Worm (Caenorhabditis elegans) whole organism, L1 larva: ENCODE measurements around the gene T04A8.8.

Source experiments
- C04F5.9 ChIP-seq: sonication (generic microtip); optimal IDR thresholded peaks from 2 replicates; lab custom pipeline; 2016; ENCODE audit warnings: missing genetic modification characterization, missing compliant biosample characterization
- C16A3.4 ChIP-seq: fragments of 150-350 bp; optimal IDR thresholded peaks from 2 replicates; lab custom pipeline; 2014; ENCODE audit warnings: missing biosample characterization, missing genetic modification characterization
- F16B12.6 ChIP-seq: fragments of 150-350 bp; optimal IDR thresholded peaks from 2 replicates; lab custom pipeline; 2014; ENCODE audit warnings: missing biosample characterization, missing genetic modification characterization
- aly-2 ChIP-seq: fragments of 150-350 bp; optimal IDR thresholded peaks from 2 replicates; lab custom pipeline; 2014; ENCODE audit warnings: missing biosample characterization, missing genetic modification characterization
- ceh-63 ChIP-seq: fragments of 200-800 bp; sonication (Bioruptor generic); optimal IDR thresholded peaks from 2 replicates; lab custom pipeline; 2018; ENCODE audit warnings: mild to moderate bottlenecking, missing genetic modification characterization, missing compliant biosample characterization
- ceh-8 ChIP-seq: fragments of 200-800 bp; sonication (Bioruptor generic); optimal IDR thresholded peaks from 2 replicates; lab custom pipeline; 2018; ENCODE audit warnings: mild to moderate bottlenecking, missing genetic modification characterization, moderate library complexity, missing compliant biosample characterization
- ceh-82 ChIP-seq, 3 experiments: fragments of 150-350 bp in 1 of 3; sonication (generic microtip) in 2 of 3; optimal IDR thresholded peaks; 2 replicates each; lab custom pipeline; 2014 to 2017; ENCODE audit warnings: missing biosample characterization in 3 of 3, missing genetic modification characterization in 3 of 3
- ceh-88 ChIP-seq: fragments of 200-800 bp; sonication (Bioruptor generic); IDR thresholded peaks from 2 replicates; pipeline ENCODE4 v1.3.6; 2022; ENCODE audit warnings: missing genetic modification characterization, missing compliant biosample characterization
- ceh-90 ChIP-seq: sonication (generic microtip); optimal IDR thresholded peaks from 2 replicates; lab custom pipeline; 2016; ENCODE audit warnings: missing genetic modification characterization, missing compliant biosample characterization
- ces-1 ChIP-seq: fragments of 150-350 bp; optimal IDR thresholded peaks from 2 replicates; lab custom pipeline; 2014; ENCODE audit warnings: missing biosample characterization, missing genetic modification reagents, missing genetic modification characterization
- dpl-1 ChIP-seq, 3 experiments: fragments of 150-350 bp in 2 of 3; sonication (generic microtip) in 1 of 3; optimal IDR thresholded peaks; 2 replicates each; lab custom pipeline; 2014 to 2017; ENCODE audit warnings: missing biosample characterization in 3 of 3, missing genetic modification characterization in 3 of 3, missing genetic modification reagents in 3 of 3
- dsc-1 ChIP-seq: sonication (generic microtip); optimal IDR thresholded peaks from 2 replicates; lab custom pipeline; 2016; ENCODE audit warnings: mild to moderate bottlenecking, missing genetic modification characterization, missing compliant biosample characterization
- efl-1 ChIP-seq, 4 experiments: fragments of 150-350 bp; optimal IDR thresholded peaks in 3 of 4; peaks in 1 of 4; 1 replicate in 1 of 4; 2 replicates in 3 of 4; lab custom pipeline; 2014; ENCODE audit warnings: missing biosample characterization in 2 of 4, missing genetic modification characterization in 2 of 4, missing genetic modification reagents in 2 of 4
- elt-3 ChIP-seq, 6 experiments: fragments of 150-350 bp in 1 of 6; sonication (generic microtip); optimal IDR thresholded peaks; 2 replicates each; lab custom pipeline; 2017 to 2018; ENCODE audit warnings: missing biosample characterization in 6 of 6, missing genetic modification characterization in 6 of 6, inconsistent platforms in 1 of 6
- fkh-10 ChIP-seq: sonication (generic microtip); optimal IDR thresholded peaks from 2 replicates; lab custom pipeline; 2017; ENCODE audit warnings: missing biosample characterization, missing genetic modification reagents, missing genetic modification characterization
- fkh-4 ChIP-seq: sonication (generic microtip); optimal IDR thresholded peaks from 2 replicates; lab custom pipeline; 2016; ENCODE audit warnings: missing compliant biosample characterization, missing genetic modification characterization, borderline replicate concordance
- fkh-8 ChIP-seq: sonication (generic microtip); optimal IDR thresholded peaks from 2 replicates; lab custom pipeline; 2016; ENCODE audit warnings: mild to moderate bottlenecking, missing genetic modification characterization, missing compliant biosample characterization
- fos-1 ChIP-seq: fragments of 150-350 bp; optimal IDR thresholded peaks from 2 replicates; lab custom pipeline; 2014; ENCODE audit warnings: missing biosample characterization, missing genetic modification characterization
- isw-1 ChIP-seq: fragments of 200-800 bp; sonication (Bioruptor generic); IDR thresholded peaks from 2 replicates; pipeline ENCODE4 v1.3.6; 2022; ENCODE audit warnings: missing genetic modification characterization, missing compliant biosample characterization
- jun-1 ChIP-seq: fragments of 150-350 bp; optimal IDR thresholded peaks from 2 replicates; lab custom pipeline; 2014; ENCODE audit warnings: missing biosample characterization, missing genetic modification reagents, missing genetic modification characterization
- lin-14 ChIP-seq: fragments of 200-800 bp; sonication (Bioruptor generic); optimal IDR thresholded peaks from 2 replicates; lab custom pipeline; 2018; ENCODE audit warnings: mild to moderate bottlenecking, missing genetic modification characterization, moderate library complexity, missing compliant biosample characterization
- lin-35 ChIP-seq, 2 experiments: fragments of 150-350 bp; optimal IDR thresholded peaks; 2 replicates each; lab custom pipeline; 2014; ENCODE audit warnings: missing biosample characterization in 2 of 2, missing genetic modification characterization in 2 of 2, missing genetic modification reagents in 2 of 2
- lin-39 ChIP-seq: fragments of 150-350 bp; optimal IDR thresholded peaks from 2 replicates; lab custom pipeline; 2014; ENCODE audit warnings: missing biosample characterization, missing genetic modification reagents, missing genetic modification characterization
- lsy-2 ChIP-seq, 2 experiments: fragments of 150-350 bp; optimal IDR thresholded peaks; 2 replicates each; lab custom pipeline; 2014; ENCODE audit warnings: missing biosample characterization in 2 of 2, missing genetic modification characterization in 2 of 2
- mef-2 ChIP-seq: fragments of 150-350 bp; optimal IDR thresholded peaks from 2 replicates; lab custom pipeline; 2014; ENCODE audit warnings: missing biosample characterization, missing genetic modification characterization
- mep-1 ChIP-seq: fragments of 150-350 bp; optimal IDR thresholded peaks from 2 replicates; lab custom pipeline; 2014; ENCODE audit warnings: missing biosample characterization, missing genetic modification characterization
- nhr-12 ChIP-seq: sonication (generic microtip); optimal IDR thresholded peaks from 2 replicates; lab custom pipeline; 2017; ENCODE audit warnings: missing biosample characterization, missing genetic modification characterization
- nhr-19 ChIP-seq: fragments of 200-800 bp; sonication (Bioruptor generic); conservative IDR thresholded peaks from 2 replicates; pipeline ENCODE4 v1.3.6; 2022; ENCODE audit warnings: missing genetic modification characterization, missing compliant biosample characterization
- nhr-20 ChIP-seq: sonication (generic microtip); optimal IDR thresholded peaks from 2 replicates; lab custom pipeline; 2016; ENCODE audit warnings: mild to moderate bottlenecking, missing genetic modification characterization, missing compliant biosample characterization
- nhr-71 ChIP-seq: sonication (generic microtip); optimal IDR thresholded peaks from 2 replicates; lab custom pipeline; 2016; ENCODE audit warnings: mild to moderate bottlenecking, missing genetic modification characterization, moderate library complexity, missing compliant biosample characterization
- nhr-90 ChIP-seq: sonication (generic microtip); optimal IDR thresholded peaks from 2 replicates; lab custom pipeline; 2016; ENCODE audit warnings: mild to moderate bottlenecking, missing genetic modification characterization, missing compliant biosample characterization; ENCODE audit not compliant: poor library complexity
- pax-3 ChIP-seq: fragments of 200-800 bp; sonication (Bioruptor generic); optimal IDR thresholded peaks from 2 replicates; lab custom pipeline; 2018; ENCODE audit warnings: mild to moderate bottlenecking, missing genetic modification characterization, moderate library complexity, missing compliant biosample characterization
- rnt-1 ChIP-seq: sonication (generic microtip); optimal IDR thresholded peaks from 2 replicates; lab custom pipeline; 2016; ENCODE audit warnings: mild to moderate bottlenecking, missing genetic modification characterization, moderate library complexity, missing compliant biosample characterization
- skn-1 ChIP-seq: fragments of 150-350 bp; optimal IDR thresholded peaks from 2 replicates; lab custom pipeline; 2014; ENCODE audit warnings: missing biosample characterization, missing genetic modification characterization
- snpc-4 ChIP-seq: fragments of 150-350 bp; optimal IDR thresholded peaks from 2 replicates; lab custom pipeline; 2014; ENCODE audit warnings: missing biosample characterization, missing genetic modification characterization
- snu-23 ChIP-seq: sonication (generic microtip); optimal IDR thresholded peaks from 2 replicates; lab custom pipeline; 2016; ENCODE audit warnings: missing genetic modification characterization, missing compliant biosample characterization
- sox-4 ChIP-seq: sonication (generic microtip); optimal IDR thresholded peaks from 2 replicates; lab custom pipeline; 2016; ENCODE audit warnings: missing genetic modification characterization, missing compliant biosample characterization
- swsn-7 ChIP-seq: sonication (generic microtip); optimal IDR thresholded peaks from 2 replicates; lab custom pipeline; 2016; ENCODE audit warnings: missing genetic modification characterization, missing compliant biosample characterization
- unc-98 ChIP-seq: fragments of 200-800 bp; sonication (Bioruptor generic); IDR thresholded peaks from 2 replicates; pipeline ENCODE4 v1.3.6; 2022; ENCODE audit warnings: missing genetic modification characterization, missing compliant biosample characterization
- vab-15 ChIP-seq: sonication (generic microtip); optimal IDR thresholded peaks from 2 replicates; lab custom pipeline; 2017; ENCODE audit warnings: missing genotype, mild to moderate bottlenecking, missing genetic modification characterization, missing compliant biosample characterization
- xbp-1 ChIP-seq: sonication (generic microtip); optimal IDR thresholded peaks from 2 replicates; lab custom pipeline; 2016; ENCODE audit warnings: missing genetic modification characterization, missing compliant biosample characterization
- zip-4 ChIP-seq: fragments of 200-800 bp; sonication (Bioruptor generic); optimal IDR thresholded peaks from 2 replicates; lab custom pipeline; 2018; ENCODE audit warnings: mild to moderate bottlenecking, missing genetic modification characterization, moderate library complexity, missing compliant biosample characterization

The T04A8.8 gene

ce11 chrIII:4677466-4677865 lies 16.3 kb upstream of the T04A8.8 start, which contains the start of gene srg-10:
TSS of gene srg-10 (plus strand) at chrIII:4677766.
- TF ChIP-seq ceh-63 (GFP tag; lab: Kevin White, UChicago) (no peak), snpc-4 (tag; lab: Kevin White, UChicago) (no peak), ceh-88 (GFP tag; lab: Robert Waterston, UW) (no peak), nhr-90 (no peak), fkh-4 (tag; lab: Kevin White, UChicago) (no peak), lin-35 (GFP tag; optimal IDR thresholded peaks at IDR 0.05; lab: Kevin White, UChicago) (no peak), lin-39 (tag; lab: Kevin White, UChicago) (no peak), isw-1 (no peak)

ce11 chrIII:4679963-4680484 lies 13.8 kb upstream of the T04A8.8 start, which contains the start of gene srg-11:
TSS of gene srg-11 (plus strand) at chrIII:4680013.
- TF ChIP-seq mef-2 (tag; lab: Kevin White, UChicago) (no peak), lin-39 (tag; lab: Kevin White, UChicago) (no peak)

DNA sequence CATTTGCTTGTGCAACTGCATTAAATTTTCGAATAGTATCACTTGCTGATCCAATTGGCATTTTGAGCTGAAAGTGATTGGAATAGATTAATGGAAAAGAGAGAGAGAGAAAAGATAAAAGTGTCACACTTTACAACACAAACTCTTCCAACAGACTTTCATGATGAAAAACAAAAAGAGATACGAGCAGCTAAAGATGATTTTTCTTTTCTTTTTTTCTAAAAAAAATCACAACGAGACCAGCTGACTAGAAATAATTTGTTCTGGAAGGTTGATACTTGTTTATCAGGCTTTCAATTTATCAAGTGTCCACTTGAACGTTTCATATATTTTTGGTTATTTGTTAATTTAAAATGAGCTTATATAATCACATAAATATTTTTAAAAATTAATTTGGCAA lies 6.7 kb upstream of the T04A8.8 start:
- TF ChIP-seq zip-4 (GFP tag; lab: Kevin White, UChicago): no peak
- peak; percentile 17 for TF ChIP-seq lin-39 (tag; lab: Kevin White, UChicago)
- peak; percentile 20 for TF ChIP-seq rnt-1
- peak; percentile 63 for TF ChIP-seq lin-14 (GFP tag; lab: Kevin White, UChicago)
- peak; percentile 58 for TF ChIP-seq snu-23 (GFP tag; lab: Kevin White, UChicago)
- peak; percentile 28 for TF ChIP-seq mep-1 (tag; lab: Kevin White, UChicago)
- peak; percentile 10 for TF ChIP-seq nhr-20 (tag; lab: Kevin White, UChicago)
- no peak for TF ChIP-seq fkh-10 (GFP tag; lab: Kevin White, UChicago)
- TF ChIP-seq lsy-2 (tag; optimal IDR thresholded peaks at IDR 0.05; lab: Kevin White, UChicago): peak; percentile 58 to 62
- TF ChIP-seq swsn-7 (tag; lab: Kevin White, UChicago): peak; percentile 0
- TF ChIP-seq nhr-19 (GFP tag; lab: Robert Waterston, UW): peak; percentile 37
- TF ChIP-seq dpl-1 (GFP tag; optimal IDR thresholded peaks at IDR 0.05; lab: Kevin White, UChicago): peak in 1 of 3 experiments; percentile 1
- TF ChIP-seq dsc-1: no peak
- TF ChIP-seq ceh-90: no peak
- peak in 1 of 2 experiments; percentile 12 for TF ChIP-seq efl-1 (optimal IDR thresholded peaks at IDR 0.05; lab: Kevin White, UChicago)
- no peak for TF ChIP-seq efl-1 (GFP tag; optimal IDR thresholded peaks at IDR 0.05 in 1 of 2; lab: Kevin White, UChicago)
- peak; percentile 77 for TF ChIP-seq nhr-71 (tag; lab: Kevin White, UChicago)

DNA sequence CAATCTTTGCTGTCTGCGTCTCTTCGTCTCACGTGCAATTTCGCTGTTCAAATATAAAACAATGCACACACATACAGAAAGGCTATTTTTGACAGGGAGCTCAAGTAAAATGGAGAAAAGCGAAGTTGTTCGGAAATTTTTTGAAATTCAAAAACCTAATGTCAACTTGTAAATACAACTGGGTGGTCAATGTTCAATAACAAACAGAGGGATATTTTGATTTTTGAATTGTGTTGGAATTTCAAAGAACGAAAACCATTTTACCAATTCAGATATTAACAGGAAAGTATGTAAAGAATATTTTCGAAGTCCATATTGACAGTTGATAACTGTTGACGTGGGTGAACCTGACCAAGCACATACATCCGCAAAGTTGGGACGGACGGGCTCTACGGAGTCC lies 5.4 kb upstream of the T04A8.8 start, which contains the start of gene tag-243:
Gene tag-243, minus strand, starts transcription at position 101 of the 400 bp plus-strand sequence.
- TF ChIP-seq rnt-1: peak; percentile 7
- no peak for TF ChIP-seq ces-1 (GFP tag; lab: Kevin White, UChicago)
- peak; percentile 5 for TF ChIP-seq nhr-71 (tag; lab: Kevin White, UChicago)

ce11 chrIII:4688965-4689364 lies 4.8 kb upstream of the T04A8.8 start, which contains the start of gene ppat-1:
TSS of gene ppat-1 (plus strand) at chrIII:4689280.
- no peak for TF ChIP-seq C04F5.9
- no peak for TF ChIP-seq sox-4
- TF ChIP-seq ceh-8 (GFP tag; lab: Kevin White, UChicago): peak; percentile 2
- TF ChIP-seq, all 84 proteins: peak for 1

DNA sequence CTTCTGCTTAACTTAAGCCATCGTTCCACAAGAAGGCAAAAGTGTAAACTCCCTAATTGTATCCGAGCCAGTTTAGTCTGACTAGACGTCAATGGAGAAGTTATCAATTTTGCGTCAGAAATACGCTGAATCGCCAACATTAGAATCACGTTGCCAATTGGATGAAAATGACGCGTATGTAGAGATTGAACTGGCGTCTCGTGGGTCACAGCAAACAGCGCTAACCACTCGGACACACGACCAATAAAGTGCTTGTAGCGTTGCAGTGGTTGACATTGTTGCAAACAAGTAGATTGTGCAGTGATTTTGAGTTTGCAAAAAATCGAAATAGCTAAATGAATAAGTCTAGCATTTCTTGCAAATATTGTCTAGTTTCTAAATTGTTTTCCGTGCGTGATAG lies 4.2 kb upstream of the T04A8.8 start:
- TF ChIP-seq mef-2 (tag; lab: Kevin White, UChicago): peak; percentile 5
- peak; percentile 20 for TF ChIP-seq fkh-8 (tag; lab: Kevin White, UChicago)
- peak; percentile 82 for TF ChIP-seq C16A3.4 (tag; lab: Kevin White, UChicago)
- TF ChIP-seq ceh-90: peak; percentile 3
- TF ChIP-seq aly-2: peak; percentile 24
- peak; percentile 70 for TF ChIP-seq swsn-7 (tag; lab: Kevin White, UChicago)
- no peak for TF ChIP-seq nhr-12 (tag; lab: Kevin White, UChicago)
- TF ChIP-seq pax-3 (tag; lab: Kevin White, UChicago): peak; percentile 42
- no peak for TF ChIP-seq vab-15 (tag; lab: Kevin White, UChicago)
- no peak for TF ChIP-seq unc-98 (GFP tag; lab: Robert Waterston, UW)
- peak; percentile 47 for TF ChIP-seq skn-1 (tag; lab: Kevin White, UChicago)
- TF ChIP-seq fos-1 (tag; lab: Kevin White, UChicago): peak; percentile 34
- peak in 3 of 6 experiments; percentile 9 to 71 (median 21) for TF ChIP-seq elt-3 (tag; optimal IDR thresholded peaks at IDR 0.05; lab: Kevin White, UChicago)
- peak; percentile 61 for TF ChIP-seq xbp-1 (tag; lab: Kevin White, UChicago)
- peak; percentile 20 to 64 (median 61) for TF ChIP-seq ceh-82 (tag; optimal IDR thresholded peaks at IDR 0.05; lab: Kevin White, UChicago)
- no peak for TF ChIP-seq F16B12.6 (tag; lab: Kevin White, UChicago)
- peak; percentile 87 for TF ChIP-seq mep-1 (tag; lab: Kevin White, UChicago)
- peak; percentile 37 for TF ChIP-seq jun-1 (tag; lab: Kevin White, UChicago)
